Fruit fly (Drosophila melanogaster) whole organism, embryonic: ENCODE results near the gene Tim8.

Experiments
- Atf3 ChIP-seq: fragments of 200-800 bp; sonication (Bioruptor generic); optimal IDR thresholded peaks from 3 replicates; lab custom pipeline; 2016; ENCODE audit warnings: missing biosample characterization, missing genetic modification characterization
- Atf6 ChIP-seq: fragments of 200-800 bp; sonication (Bioruptor generic); IDR thresholded peaks from 2 replicates; pipeline ENCODE4 v1.3.6; 2022; ENCODE audit warnings: missing biosample characterization, missing genetic modification characterization
- Awh ChIP-seq: fragments of 200-800 bp; sonication (Bioruptor generic); IDR thresholded peaks from 2 replicates; pipeline ENCODE4, ENCODE4 v1.3.6; 2022; ENCODE audit warnings: missing biosample characterization, missing genetic modification characterization
- Blimp-1 ChIP-seq: fragments of 200-800 bp; sonication (Bioruptor generic); optimal IDR thresholded peaks from 3 replicates; lab custom pipeline; 2018; ENCODE audit warnings: missing biosample characterization, missing genetic modification characterization, mild to moderate bottlenecking, moderate library complexity, missing genetic modification reagents
- CG10147 ChIP-seq: fragments of 200-800 bp; sonication (Bioruptor generic); optimal IDR thresholded peaks from 2 replicates; lab custom pipeline; 2019; ENCODE audit warnings: missing biosample characterization, mild to moderate bottlenecking, missing genetic modification characterization, moderate library complexity
- CG10959 ChIP-seq: fragments of 200-800 bp; sonication (Bioruptor generic); IDR thresholded peaks from 2 replicates; pipeline ENCODE4 v1.3.6; 2022; ENCODE audit warnings: missing biosample characterization, missing genetic modification characterization
- CG12104 ChIP-seq: fragments of 200-800 bp; sonication (Bioruptor generic); optimal IDR thresholded peaks from 3 replicates; lab custom pipeline; 2016; ENCODE audit warnings: missing biosample characterization, missing genetic modification characterization
- CG12236 ChIP-seq: fragments of 200-800 bp; sonication (Bioruptor generic); optimal IDR thresholded peaks from 2 replicates; lab custom pipeline; 2016; ENCODE audit warnings: missing biosample characterization, missing genetic modification characterization
- CG12391 ChIP-seq: fragments of 200-800 bp; sonication (Bioruptor generic); optimal IDR thresholded peaks from 3 replicates; lab custom pipeline; 2018; ENCODE audit warnings: missing biosample characterization, mild to moderate bottlenecking, missing genetic modification characterization, moderate library complexity
- CG15011 ChIP-seq: fragments of 200-800 bp; sonication (Bioruptor generic); optimal IDR thresholded peaks from 3 replicates; lab custom pipeline; 2018; ENCODE audit warnings: missing biosample characterization, mild to moderate bottlenecking, missing genetic modification characterization
- CG15479 ChIP-seq: fragments of 200-800 bp; sonication (Bioruptor generic); optimal IDR thresholded peaks from 3 replicates; lab custom pipeline; 2019; ENCODE audit warnings: missing biosample characterization, mild to moderate bottlenecking, missing genetic modification characterization, moderate library complexity
- CG16779 ChIP-seq: fragments of 200-800 bp; sonication (Bioruptor generic); IDR thresholded peaks from 2 replicates; pipeline ENCODE4 v1.3.6; 2022; ENCODE audit warnings: missing biosample characterization, missing genetic modification characterization
- CG2116 ChIP-seq: fragments of 200-800 bp; sonication (Bioruptor generic); optimal IDR thresholded peaks from 3 replicates; lab custom pipeline; 2018; ENCODE audit warnings: missing biosample characterization, mild to moderate bottlenecking, missing genetic modification characterization
- CG30403 ChIP-seq: fragments of 200-800 bp; sonication (Bioruptor generic); optimal IDR thresholded peaks from 3 replicates; lab custom pipeline; 2016; ENCODE audit warnings: missing biosample characterization, missing genetic modification characterization
- CG30431 ChIP-seq: fragments of 200-800 bp; sonication (Bioruptor generic); optimal IDR thresholded peaks from 2 replicates; lab custom pipeline; 2017; ENCODE audit warnings: missing biosample characterization, missing genetic modification characterization
- CG34422 ChIP-seq: fragments of 200-800 bp; sonication (Bioruptor generic); IDR thresholded peaks from 3 replicates; pipeline ENCODE4 v1.3.6; 2022; ENCODE audit warnings: missing biosample characterization, missing genetic modification characterization
- CG6654 ChIP-seq: fragments of 200-800 bp; sonication (Bioruptor generic); optimal IDR thresholded peaks from 2 replicates; lab custom pipeline; 2017; ENCODE audit warnings: missing biosample characterization, mild to moderate bottlenecking, missing genetic modification characterization
- CG6854 ChIP-seq: fragments of 200-800 bp; sonication (Bioruptor generic); optimal IDR thresholded peaks from 3 replicates; lab custom pipeline; 2017; ENCODE audit warnings: missing biosample characterization, mild to moderate bottlenecking, missing genetic modification characterization
- CG7372 ChIP-seq: fragments of 200-800 bp; sonication (Bioruptor generic); IDR thresholded peaks from 2 replicates; pipeline ENCODE4 v1.3.6; 2022; ENCODE audit warnings: missing biosample characterization, missing genetic modification characterization
- CG9932 ChIP-seq: fragments of 200-800 bp; sonication (Bioruptor generic); IDR thresholded peaks from 2 replicates; pipeline ENCODE4 v1.3.6; 2022; ENCODE audit warnings: missing biosample characterization, missing genetic modification characterization
- CoRest ChIP-seq: fragments of 200-800 bp; sonication (Bioruptor generic); optimal IDR thresholded peaks from 3 replicates; lab custom pipeline; 2018; ENCODE audit warnings: missing biosample characterization, mild to moderate bottlenecking, missing genetic modification characterization, moderate library complexity
- Ets97D ChIP-seq: fragments of 200-800 bp; sonication (Bioruptor generic); optimal IDR thresholded peaks from 3 replicates; lab custom pipeline; 2016; ENCODE audit warnings: missing biosample characterization, missing genetic modification characterization
- Hsf ChIP-seq: fragments of 200-800 bp; sonication (Bioruptor generic); optimal IDR thresholded peaks from 3 replicates; lab custom pipeline; 2016; ENCODE audit warnings: missing biosample characterization, missing genetic modification characterization
- Lhr ChIP-seq: fragments of 200-800 bp; sonication (Bioruptor generic); optimal IDR thresholded peaks from 3 replicates; lab custom pipeline; 2017; ENCODE audit warnings: mild to moderate bottlenecking, missing biosample characterization, missing genetic modification reagents, missing genetic modification characterization
- NC2α ChIP-seq: fragments of 200-800 bp; sonication (Bioruptor generic); optimal IDR thresholded peaks from 2 replicates; lab custom pipeline; 2016; ENCODE audit warnings: missing biosample characterization, missing genetic modification characterization
- Nf-YB ChIP-seq: fragments of 200-800 bp; sonication (Bioruptor generic); optimal IDR thresholded peaks from 3 replicates; lab custom pipeline; 2019; ENCODE audit warnings: missing biosample characterization, mild to moderate bottlenecking, missing genetic modification characterization, moderate library complexity
- Oli ChIP-seq: fragments of 200-800 bp; sonication (Bioruptor generic); optimal IDR thresholded peaks from 2 replicates; lab custom pipeline; 2018; ENCODE audit warnings: missing biosample characterization, mild to moderate bottlenecking, missing genetic modification characterization, moderate library complexity
- Rx ChIP-seq: fragments of 200-800 bp; sonication (Bioruptor generic); IDR thresholded peaks from 2 replicates; pipeline ENCODE4 v1.3.6; 2022; ENCODE audit warnings: missing biosample characterization, missing genetic modification characterization
- Side ChIP-seq: fragments of 200-800 bp; sonication (Bioruptor generic); optimal IDR thresholded peaks from 2 replicates; lab custom pipeline; 2016; ENCODE audit warnings: missing biosample characterization, missing genetic modification characterization
- Tbp ChIP-seq: fragments of >200 bp; optimal IDR thresholded peaks from 2 replicates; lab custom pipeline; 2018; ENCODE audit warnings: missing biosample characterization, missing genetic modification characterization
- Xrp1 ChIP-seq: fragments of 200-800 bp; sonication (Bioruptor generic); IDR thresholded peaks from 2 replicates; pipeline ENCODE4 v1.3.6; 2022; ENCODE audit warnings: missing biosample characterization, missing genetic modification characterization
- abd-A ChIP-seq: fragments of 200-800 bp; sonication (Bioruptor generic); optimal IDR thresholded peaks from 3 replicates; lab custom pipeline; 2019; ENCODE audit warnings: missing biosample characterization, mild to moderate bottlenecking, missing genetic modification characterization, moderate library complexity
- dm ChIP-seq: fragments of 200-800 bp; sonication (Bioruptor generic); optimal IDR thresholded peaks from 3 replicates; lab custom pipeline; 2016; ENCODE audit warnings: missing biosample characterization, missing genetic modification characterization
- dmrt99B ChIP-seq: fragments of 200-800 bp; sonication (Bioruptor generic); optimal IDR thresholded peaks from 2 replicates; lab custom pipeline; 2018; ENCODE audit warnings: missing biosample characterization, mild to moderate bottlenecking, missing genetic modification characterization, moderate library complexity
- esg ChIP-seq: fragments of 200-800 bp; sonication (Bioruptor generic); conservative IDR thresholded peaks from 2 replicates; pipeline ENCODE4 v1.3.6; 2022; ENCODE audit warnings: missing biosample characterization, missing genetic modification characterization
- fd102C ChIP-seq: fragments of 200-800 bp; sonication (Bioruptor generic); optimal IDR thresholded peaks from 2 replicates; lab custom pipeline; 2018; ENCODE audit warnings: missing biosample characterization, mild to moderate bottlenecking, missing genetic modification characterization, moderate library complexity
- gfzf ChIP-seq: fragments of 200-800 bp; sonication (Bioruptor generic); optimal IDR thresholded peaks from 2 replicates; lab custom pipeline; 2016; ENCODE audit warnings: missing biosample characterization, mild to moderate bottlenecking, missing genetic modification characterization, moderate library complexity
- gro ChIP-seq: fragments of 200-800 bp; sonication (Bioruptor generic); optimal IDR thresholded peaks from 2 replicates; lab custom pipeline; 2016; ENCODE audit warnings: missing biosample characterization, missing genetic modification characterization
- hth ChIP-seq: fragments of >200 bp; optimal IDR thresholded peaks from 2 replicates; lab custom pipeline; 2017; ENCODE audit warnings: inconsistent platforms
- jumu ChIP-seq: fragments of 200-800 bp; sonication (Bioruptor generic); optimal IDR thresholded peaks from 3 replicates; lab custom pipeline; 2016; ENCODE audit warnings: missing biosample characterization, missing genetic modification characterization
- ken ChIP-seq: fragments of 200-800 bp; sonication (Bioruptor generic); IDR thresholded peaks from 3 replicates; pipeline ENCODE4 v1.3.6; 2022; ENCODE audit warnings: missing biosample characterization, missing genetic modification characterization
- nom ChIP-seq: fragments of 200-800 bp; sonication (Bioruptor generic); optimal IDR thresholded peaks from 2 replicates; lab custom pipeline; 2017; ENCODE audit warnings: missing biosample characterization, missing genetic modification characterization, mild to moderate bottlenecking, moderate library complexity, missing genetic modification reagents
- onecut ChIP-seq: fragments of 200-800 bp; sonication (Bioruptor generic); IDR thresholded peaks from 2 replicates; pipeline ENCODE4 v1.3.6; 2022; ENCODE audit warnings: missing biosample characterization, missing genetic modification characterization
- pho ChIP-seq: fragments of 200-800 bp; sonication (Bioruptor generic); optimal IDR thresholded peaks from 2 replicates; lab custom pipeline; 2016; ENCODE audit warnings: missing biosample characterization, missing genetic modification characterization
- repo ChIP-seq: fragments of 200-800 bp; sonication (Bioruptor generic); optimal IDR thresholded peaks from 2 replicates; lab custom pipeline; 2016; ENCODE audit warnings: missing biosample characterization, missing genetic modification characterization
- row ChIP-seq: fragments of 200-800 bp; sonication (Bioruptor generic); IDR thresholded peaks from 3 replicates; pipeline ENCODE4 v1.3.6; 2022; ENCODE audit warnings: missing biosample characterization, missing genetic modification characterization
- run ChIP-seq: fragments of 200-800 bp; sonication (Bioruptor generic); optimal IDR thresholded peaks from 3 replicates; lab custom pipeline; 2018; ENCODE audit warnings: missing biosample characterization, mild to moderate bottlenecking, missing genetic modification characterization
- sens ChIP-seq: fragments of 200-800 bp; sonication (Bioruptor generic); peaks from one replicate; lab custom pipeline; 2016; ENCODE audit warnings: missing biosample characterization, missing genetic modification characterization
- sqz ChIP-seq: fragments of 200-800 bp; sonication (Bioruptor generic); optimal IDR thresholded peaks from 3 replicates; lab custom pipeline; 2018; ENCODE audit warnings: missing biosample characterization, mild to moderate bottlenecking, missing genetic modification characterization
- ssp ChIP-seq: fragments of 200-800 bp; sonication (Bioruptor generic); IDR thresholded peaks from 2 replicates; pipeline ENCODE4 v1.3.6; 2022; ENCODE audit warnings: missing biosample characterization, missing genetic modification characterization
- z ChIP-seq: fragments of 200-800 bp; sonication (Bioruptor generic); IDR thresholded peaks from 3 replicates; pipeline ENCODE4 v1.3.6; 2022; ENCODE audit warnings: missing biosample characterization, missing genetic modification characterization

Gene Tim8

DNA sequence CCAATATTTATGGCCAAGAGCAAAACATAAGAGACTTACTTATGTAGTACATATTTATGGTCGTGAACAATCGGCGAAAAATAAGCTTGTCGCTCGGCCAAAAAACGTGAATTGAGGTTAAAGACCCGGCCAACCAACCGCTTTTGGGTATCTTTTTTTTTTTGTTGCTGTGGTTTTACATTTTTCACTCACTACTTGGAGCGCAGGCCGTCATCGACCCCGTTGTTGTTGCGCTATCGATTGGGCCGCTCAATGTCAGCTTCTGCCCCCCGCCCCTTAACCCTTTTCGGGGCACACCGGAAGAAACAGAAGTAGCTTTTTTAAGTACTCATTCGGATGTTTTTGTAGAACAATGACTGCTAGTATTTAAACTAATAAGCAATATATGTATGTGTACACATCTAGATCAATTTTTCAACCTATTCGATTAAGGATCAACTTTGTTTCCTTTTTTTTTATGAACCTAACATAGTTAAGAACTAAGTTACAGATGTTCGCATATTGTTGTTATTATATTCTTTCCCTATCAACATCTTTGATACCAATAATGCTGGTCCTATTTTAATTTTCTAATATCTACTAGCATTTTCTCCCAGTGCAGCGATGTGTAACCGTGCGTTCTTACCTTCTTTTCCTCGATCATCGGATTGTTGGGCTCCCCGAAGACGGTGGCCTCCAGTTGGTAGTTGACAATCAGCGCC is 30.0 kb upstream of the Tim8 start (continued):
- peak; percentile 26 for TF ChIP-seq CG12236
- TF ChIP-seq Nf-YB (GFP tag; lab: Kevin White, UChicago) = no peak
- no peak for TF ChIP-seq NC2α (GFP tag; lab: Kevin White, UChicago)
- TF ChIP-seq Side = peak; percentile 52
- TF ChIP-seq CG30403 (GFP tag; lab: Kevin White, UChicago) = peak; percentile 87
- no peak for TF ChIP-seq CG16779
- peak; percentile 79 for TF ChIP-seq row (GFP tag; lab: Robert Waterston, UW)
- 0 out of 3 replicates have a peak, but pooled peaks have one; percentile 27 for TF ChIP-seq CG34422
- peak; percentile 86 for TF ChIP-seq CoRest (tag; lab: Kevin White, UChicago)
- peak; percentile 27 for TF ChIP-seq dm (GFP tag; lab: Kevin White, UChicago)
- 0 out of 2 replicates have a peak, but pooled peaks have one; percentile 18 for TF ChIP-seq CG10959 (GFP tag; lab: Robert Waterston, UW)
- peak; percentile 60; the same call in 1 of the 2 replicates for TF ChIP-seq CG7372 (GFP tag; lab: Robert Waterston, UW)
- no peak for TF ChIP-seq gfzf (GFP tag; lab: Kevin White, UChicago)
- peak; percentile 46 for TF ChIP-seq Ets97D (GFP tag; lab: Kevin White, UChicago)
- TF ChIP-seq repo (GFP tag; lab: Kevin White, UChicago) = peak; percentile 59
- TF ChIP-seq Xrp1 (GFP tag; lab: Robert Waterston, UW) = peak; percentile 61
- TF ChIP-seq gro (GFP tag; lab: Kevin White, UChicago) = peak; percentile 32
- no peak for TF ChIP-seq CG9932
- no peak for TF ChIP-seq ken (GFP tag; lab: Robert Waterston, UW)
- TF ChIP-seq ssp (GFP tag; lab: Robert Waterston, UW) = peak; percentile 58
- TF ChIP-seq run (tag; lab: Kevin White, UChicago) = peak; percentile 54
- TF ChIP-seq Awh (GFP tag; lab: Robert Waterston, UW) = no peak
- TF ChIP-seq jumu = peak; percentile 67
- peak; percentile 38 for TF ChIP-seq CG30431 (GFP tag; lab: Kevin White, UChicago)
- TF ChIP-seq pho = peak; percentile 55
- peak; percentile 82 for TF ChIP-seq CG12104
- peak; percentile 72 for TF ChIP-seq Atf6 (GFP tag; lab: Robert Waterston, UW)
- peak; percentile 48 for TF ChIP-seq CG6654
- peak; percentile 27 for TF ChIP-seq CG6854
- TF ChIP-seq Hsf (GFP tag; lab: Kevin White, UChicago) = peak; percentile 73
- TF ChIP-seq CG15479 = no peak
- TF ChIP-seq onecut (GFP tag; lab: Robert Waterston, UW) = peak; percentile 89
- TF ChIP-seq CG10147 (GFP tag; lab: Kevin White, UChicago) = peak; percentile 62
- peak; percentile 85 for TF ChIP-seq Oli
- no peak for TF ChIP-seq Rx (GFP tag; lab: Robert Waterston, UW)
- peak; percentile 80 for TF ChIP-seq CG12391 (tag; lab: Kevin White, UChicago)
- peak; percentile 42 for TF ChIP-seq dmrt99B
- TF ChIP-seq Tbp (GFP tag; lab: Kevin White, UChicago) = no peak
- no peak for TF ChIP-seq sqz (GFP tag; lab: Kevin White, UChicago)
- TF ChIP-seq esg (GFP tag; lab: Robert Waterston, UW) = peak; percentile 63
- no peak for TF ChIP-seq fd102C (GFP tag; lab: Kevin White, UChicago)
- peak; percentile 95 for TF ChIP-seq sens (GFP tag; lab: Kevin White, UChicago)
- TF ChIP-seq Atf3 (GFP tag; lab: Kevin White, UChicago) = peak; percentile 42
- TF ChIP-seq abd-A = no peak
- TF ChIP-seq Lhr (GFP tag; lab: Kevin White, UChicago) = no peak
- no peak for TF ChIP-seq hth (lab: Kevin White, UChicago)
- TF ChIP-seq Blimp-1 = peak; percentile 73
- no peak for TF ChIP-seq nom
- TF ChIP-seq z (GFP tag; lab: Robert Waterston, UW) = no peak; the same call in 2 of the 3 replicates
- peak; percentile 44 for TF ChIP-seq CG2116 (GFP tag; lab: Kevin White, UChicago)
- TF ChIP-seq CG15011 (GFP tag; lab: Kevin White, UChicago) = no peak
